Fruit fly (Drosophila melanogaster) whole organism, embryonic: Measurements from ENCODE around the gene CG18130.

Experiments used
- BEAF-32 ChIP-seq: fragments of 200-800 bp; sonication (Bioruptor generic); optimal IDR thresholded peaks from 3 replicates; lab custom pipeline; 2017; ENCODE audit warnings: missing biosample characterization, missing genetic modification characterization, mild to moderate bottlenecking, moderate library complexity, missing genetic modification reagents
- Bgb ChIP-seq: fragments of 200-800 bp; sonication (Bioruptor generic); IDR thresholded peaks from 2 replicates; pipeline ENCODE4 v1.3.6; 2022; ENCODE audit warnings: missing biosample characterization, missing genetic modification characterization; ENCODE audit not compliant: partially characterized antibody
- C15 ChIP-seq: fragments of 200-800 bp; sonication (Bioruptor generic); IDR thresholded peaks from 3 replicates; pipeline ENCODE4 v1.3.6; 2022; ENCODE audit warnings: missing biosample characterization, missing genetic modification characterization
- CG10147 ChIP-seq: fragments of 200-800 bp; sonication (Bioruptor generic); optimal IDR thresholded peaks from 2 replicates; lab custom pipeline; 2019; ENCODE audit warnings: missing biosample characterization, mild to moderate bottlenecking, missing genetic modification characterization, moderate library complexity
- CG1024 ChIP-seq: fragments of 200-800 bp; sonication (Bioruptor generic); IDR thresholded peaks from 2 replicates; pipeline ENCODE4 v1.3.6; 2022; ENCODE audit warnings: missing biosample characterization, missing genetic modification characterization
- CG12219 ChIP-seq: fragments of 200-800 bp; sonication (Bioruptor generic); optimal IDR thresholded peaks from 3 replicates; lab custom pipeline; 2018; ENCODE audit warnings: missing biosample characterization, mild to moderate bottlenecking, missing genetic modification characterization
- CG12391 ChIP-seq: fragments of 200-800 bp; sonication (Bioruptor generic); optimal IDR thresholded peaks from 3 replicates; lab custom pipeline; 2018; ENCODE audit warnings: missing biosample characterization, mild to moderate bottlenecking, missing genetic modification characterization, moderate library complexity
- CG13624 ChIP-seq: fragments of 200-800 bp; sonication (Bioruptor generic); optimal IDR thresholded peaks from 2 replicates; lab custom pipeline; 2016; ENCODE audit warnings: missing biosample characterization, missing genetic modification characterization
- CG13894 ChIP-seq: fragments of 200-800 bp; sonication (Bioruptor generic); optimal IDR thresholded peaks from 3 replicates; lab custom pipeline; 2018; ENCODE audit warnings: missing biosample characterization, mild to moderate bottlenecking, missing genetic modification characterization, moderate library complexity
- CG14710 ChIP-seq: fragments of 200-800 bp; sonication (Bioruptor generic); optimal IDR thresholded peaks from 3 replicates; lab custom pipeline; 2019; ENCODE audit warnings: missing biosample characterization, mild to moderate bottlenecking, missing genetic modification characterization, moderate library complexity
- CG14860 ChIP-seq: fragments of 200-800 bp; sonication (Bioruptor generic); IDR thresholded peaks from 3 replicates; pipeline ENCODE4 v1.3.6; 2022; ENCODE audit warnings: missing biosample characterization, missing genetic modification characterization; ENCODE audit not compliant: partially characterized antibody
- CG15601 ChIP-seq: fragments of 200-800 bp; sonication (Bioruptor generic); optimal IDR thresholded peaks from 3 replicates; lab custom pipeline; 2019; ENCODE audit warnings: missing biosample characterization, mild to moderate bottlenecking, missing genetic modification characterization, moderate library complexity
- CG16813 ChIP-seq: fragments of 200-800 bp; sonication (Bioruptor generic); IDR thresholded peaks from 3 replicates; pipeline ENCODE4 v1.3.6; 2022; ENCODE audit warnings: missing biosample characterization, missing genetic modification characterization; ENCODE audit not compliant: partially characterized antibody
- CG17359 ChIP-seq: fragments of 200-800 bp; sonication (Bioruptor generic); optimal IDR thresholded peaks from 3 replicates; lab custom pipeline; 2018; ENCODE audit warnings: missing biosample characterization, mild to moderate bottlenecking, missing genetic modification characterization, moderate library complexity
- CG17612 ChIP-seq: fragments of 200-800 bp; sonication (Bioruptor generic); IDR thresholded peaks from 2 replicates; pipeline ENCODE4 v1.3.6; 2022; ENCODE audit warnings: missing biosample characterization, missing genetic modification characterization
- CG18011 ChIP-seq: fragments of 200-800 bp; sonication (Bioruptor generic); optimal IDR thresholded peaks from 2 replicates; lab custom pipeline; 2017; ENCODE audit warnings: missing biosample characterization, missing genetic modification characterization, mild to moderate bottlenecking, moderate library complexity, missing genotype
- CG2712 ChIP-seq: fragments of 200-800 bp; optimal IDR thresholded peaks from 3 replicates; lab custom pipeline; 2019; ENCODE audit warnings: missing biosample characterization, mild to moderate bottlenecking, missing genetic modification characterization, moderate library complexity
- CG34224 ChIP-seq: fragments of 200-800 bp; sonication (Bioruptor generic); IDR thresholded peaks from 3 replicates; pipeline ENCODE4 v1.3.6; 2022; ENCODE audit warnings: missing biosample characterization, missing genetic modification characterization; ENCODE audit not compliant: partially characterized antibody
- CG3847 ChIP-seq: fragments of 200-800 bp; sonication (Bioruptor generic); IDR thresholded peaks from 2 replicates; pipeline ENCODE4 v1.3.6; 2022; ENCODE audit warnings: missing biosample characterization, missing genetic modification characterization
- CG7963 ChIP-seq: fragments of 200-800 bp; sonication (Bioruptor generic); IDR thresholded peaks from 3 replicates; pipeline ENCODE4 v1.3.6; 2022; ENCODE audit warnings: missing biosample characterization, missing genetic modification characterization; ENCODE audit not compliant: partially characterized antibody
- CG8290 ChIP-seq, 3 experiments: fragments of 200-800 bp; sonication (Bioruptor generic); optimal IDR thresholded peaks; 2 replicates each; lab custom pipeline; 2016 to 2019; ENCODE audit warnings: missing biosample characterization in 3 of 3, missing genetic modification characterization in 3 of 3, mild to moderate bottlenecking in 2 of 3, moderate library complexity in 1 of 3
- CG9797 ChIP-seq: fragments of 200-800 bp; sonication (Bioruptor generic); optimal IDR thresholded peaks from 3 replicates; lab custom pipeline; 2018; ENCODE audit warnings: missing biosample characterization, mild to moderate bottlenecking, missing genetic modification characterization
- CoRest ChIP-seq: fragments of 200-800 bp; sonication (Bioruptor generic); optimal IDR thresholded peaks from 3 replicates; lab custom pipeline; 2018; ENCODE audit warnings: missing biosample characterization, mild to moderate bottlenecking, missing genetic modification characterization, moderate library complexity
- Dbx ChIP-seq: fragments of 200-800 bp; sonication (Bioruptor generic); IDR thresholded peaks from 3 replicates; pipeline ENCODE4 v1.3.6; 2022; ENCODE audit warnings: missing biosample characterization, missing genetic modification characterization
- Dll ChIP-seq: fragments of 200-800 bp; sonication (Bioruptor generic); IDR thresholded peaks from 4 replicates; pipeline ENCODE4 v1.3.6; 2022; ENCODE audit warnings: missing biosample characterization, missing genetic modification characterization; ENCODE audit not compliant: partially characterized antibody
- ERR ChIP-seq: fragments of 200-800 bp; sonication (Bioruptor generic); optimal IDR thresholded peaks from 2 replicates; lab custom pipeline; 2016; ENCODE audit warnings: missing biosample characterization, missing genetic modification characterization
- HLH4C ChIP-seq: fragments of 200-800 bp; sonication (Bioruptor generic); IDR thresholded peaks from 3 replicates; pipeline ENCODE4 v1.3.6; 2022; ENCODE audit warnings: missing biosample characterization, missing genetic modification characterization; ENCODE audit not compliant: partially characterized antibody
- HmgZ ChIP-seq: fragments of 200-800 bp; sonication (Bioruptor generic); optimal IDR thresholded peaks from 2 replicates; lab custom pipeline; 2018; ENCODE audit warnings: missing biosample characterization, mild to moderate bottlenecking, missing genetic modification characterization
- Scr ChIP-seq: fragments of 200-800 bp; sonication (Bioruptor generic); IDR thresholded peaks from 2 replicates; pipeline ENCODE4 v1.3.6; 2022; ENCODE audit warnings: missing biosample characterization, missing genetic modification characterization; ENCODE audit not compliant: partially characterized antibody
- bbx ChIP-seq: fragments of 200-800 bp; sonication (Bioruptor generic); IDR thresholded peaks from 2 replicates; pipeline ENCODE4 v1.3.6; 2022; ENCODE audit warnings: missing biosample characterization, missing genetic modification characterization; ENCODE audit not compliant: partially characterized antibody
- da ChIP-seq: fragments of 200-800 bp; sonication (Bioruptor generic); optimal IDR thresholded peaks from 2 replicates; lab custom pipeline; 2016; ENCODE audit warnings: missing biosample characterization, missing genetic modification characterization
- dysf ChIP-seq: fragments of 200-800 bp; sonication (Bioruptor generic); IDR thresholded peaks from 3 replicates; pipeline ENCODE4 v1.3.6; 2022; ENCODE audit warnings: missing biosample characterization, missing genetic modification characterization
- hkb ChIP-seq, 2 experiments: fragments of 200-800 bp in 1 of 2; fragments of >200 bp in 1 of 2; sonication (Bioruptor generic) in 1 of 2; IDR thresholded peaks in 1 of 2; optimal IDR thresholded peaks in 1 of 2; 2 replicates each; pipeline versions ENCODE4 v1.3.6 to Lab custom; 2017 to 2022; ENCODE audit warnings: missing biosample characterization in 1 of 2, missing genetic modification characterization in 1 of 2
- lab ChIP-seq: fragments of 200-800 bp; sonication (Bioruptor generic); optimal IDR thresholded peaks from 3 replicates; lab custom pipeline; 2017; ENCODE audit warnings: missing biosample characterization, missing genetic modification characterization, mild to moderate bottlenecking, moderate library complexity, missing genetic modification reagents
- nerfin-2 ChIP-seq: fragments of 200-800 bp; sonication (Bioruptor generic); IDR thresholded peaks from 2 replicates; pipeline ENCODE4 v1.3.6; 2022; ENCODE audit warnings: missing biosample characterization, missing genetic modification characterization; ENCODE audit not compliant: partially characterized antibody
- row ChIP-seq: fragments of 200-800 bp; sonication (Bioruptor generic); IDR thresholded peaks from 3 replicates; pipeline ENCODE4 v1.3.6; 2022; ENCODE audit warnings: missing biosample characterization, missing genetic modification characterization
- sens ChIP-seq: fragments of 200-800 bp; sonication (Bioruptor generic); peaks from one replicate; lab custom pipeline; 2016; ENCODE audit warnings: missing biosample characterization, missing genetic modification characterization
- so ChIP-seq: fragments of 200-800 bp; sonication (Bioruptor generic); IDR thresholded peaks from 3 replicates; pipeline ENCODE4 v1.3.6; 2022; ENCODE audit warnings: missing biosample characterization, missing genetic modification characterization
- tna ChIP-seq: fragments of 200-800 bp; sonication (Bioruptor generic); IDR thresholded peaks from 2 replicates; pipeline ENCODE4 v1.3.6; 2022; ENCODE audit warnings: missing biosample characterization, missing genetic modification characterization; ENCODE audit not compliant: partially characterized antibody
- zf30C ChIP-seq: fragments of 200-800 bp; sonication (Bioruptor generic); optimal IDR thresholded peaks from 3 replicates; lab custom pipeline; 2018; ENCODE audit warnings: missing biosample characterization, mild to moderate bottlenecking, missing genetic modification characterization

CG18130 gene

DNA sequence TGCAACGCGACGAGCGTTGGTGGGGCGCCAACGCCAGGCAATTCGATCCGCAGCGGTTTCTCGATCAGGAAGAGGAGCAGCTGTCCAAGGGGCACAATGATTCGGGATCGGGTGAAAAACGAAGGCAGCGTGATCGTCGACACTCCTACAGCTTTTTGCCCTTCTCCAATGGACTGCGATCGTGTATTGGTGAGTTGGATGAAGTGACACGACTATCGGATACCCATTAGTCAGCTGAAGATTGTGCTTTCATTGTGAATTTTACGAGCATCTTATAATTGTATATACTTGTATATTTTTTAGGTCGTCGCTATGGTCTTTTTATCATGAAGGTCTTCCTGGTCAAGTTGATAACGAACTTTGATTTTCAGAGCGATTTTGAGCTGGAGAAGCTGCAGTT is 42.1 kb upstream of the CG18130 start:
- no peak for TF ChIP-seq ERR (GFP tag; lab: Kevin White, UChicago)
- TF ChIP-seq Scr = 0 out of 2 replicates have a peak, but pooled peaks have one; percentile 24
- TF ChIP-seq CG13894 (tag; lab: Kevin White, UChicago) = no peak
- peak; percentile 42; the same call in 2 of the 3 replicates for TF ChIP-seq CG16813 (GFP tag; lab: Robert Waterston, UW)
- TF ChIP-seq nerfin-2 (GFP tag; lab: Robert Waterston, UW) = peak; percentile 62
- 0 out of 3 replicates have a peak, but pooled peaks have one; percentile 44 for TF ChIP-seq CG7963
- TF ChIP-seq so (GFP tag; lab: Robert Waterston, UW) = no peak
- TF ChIP-seq CG18011 (GFP tag; lab: Kevin White, UChicago) = no peak
- TF ChIP-seq HLH4C (GFP tag; lab: Robert Waterston, UW) = peak; percentile 73
- 0 out of 2 replicates have a peak, but pooled peaks have one; percentile 28 for TF ChIP-seq Bgb (GFP tag; lab: Robert Waterston, UW)
- TF ChIP-seq CG9797 = no peak
- TF ChIP-seq lab = no peak
- TF ChIP-seq CoRest (tag; lab: Kevin White, UChicago) = no peak
- TF ChIP-seq Dll (GFP tag; lab: Robert Waterston, UW) = 0 out of 4 replicates have a peak, but pooled peaks have one; percentile 22
- no peak for TF ChIP-seq zf30C (GFP tag; lab: Kevin White, UChicago)
- TF ChIP-seq tna (GFP tag; lab: Robert Waterston, UW) = peak; percentile 66; the same call in 1 of the 2 replicates
- peak; percentile 53; the same call in 1 of the 3 replicates for TF ChIP-seq CG14860 (GFP tag; lab: Robert Waterston, UW)
- no peak for TF ChIP-seq CG15601 (tag; lab: Kevin White, UChicago)
- no peak for TF ChIP-seq da (GFP tag; lab: Kevin White, UChicago)
- no peak for TF ChIP-seq CG10147 (GFP tag; lab: Kevin White, UChicago)
- TF ChIP-seq, all 482 proteins: peak for 9

DNA sequence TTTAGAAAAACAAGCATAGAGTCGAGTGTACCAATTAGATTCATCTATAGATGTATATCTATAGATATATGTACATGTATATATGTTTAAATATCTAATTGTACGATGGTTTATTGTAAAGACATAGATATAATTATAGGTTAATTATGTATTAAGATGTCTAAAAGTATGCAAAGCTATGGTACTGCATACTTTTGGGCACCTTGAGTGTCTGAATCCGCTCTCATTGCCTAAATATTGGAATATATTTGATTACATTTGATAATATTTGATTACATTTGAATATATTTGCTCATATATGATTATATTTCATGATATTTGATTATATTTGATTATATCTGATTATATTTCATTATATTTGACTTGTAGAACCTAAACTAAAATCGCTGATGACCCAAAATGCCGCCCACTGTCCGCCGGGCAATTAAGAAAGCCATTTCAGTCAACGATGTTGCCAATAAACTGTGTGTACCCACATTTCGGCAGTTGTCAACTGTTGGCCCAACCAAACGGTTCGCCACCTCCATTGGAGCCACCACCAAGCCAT is 39.6 kb upstream of the CG18130 start, which contains the start of gene Cyp318a1:
Cyp318a1 (plus strand) TSS at position 497 of the 547 bp plus-strand sequence.
- TF ChIP-seq CG8290 (GFP tag; optimal IDR thresholded peaks at IDR 0.05; lab: Kevin White, UChicago) = peak; percentile 78
- peak in 1 of 2 experiments; percentile 84 for TF ChIP-seq CG8290 (tag; optimal IDR thresholded peaks at IDR 0.05; lab: Kevin White, UChicago)
- TF ChIP-seq CG17612 (GFP tag; lab: Robert Waterston, UW) = peak; percentile 65; the same call in 1 of the 2 replicates
- no peak for TF ChIP-seq CG12219

DNA sequence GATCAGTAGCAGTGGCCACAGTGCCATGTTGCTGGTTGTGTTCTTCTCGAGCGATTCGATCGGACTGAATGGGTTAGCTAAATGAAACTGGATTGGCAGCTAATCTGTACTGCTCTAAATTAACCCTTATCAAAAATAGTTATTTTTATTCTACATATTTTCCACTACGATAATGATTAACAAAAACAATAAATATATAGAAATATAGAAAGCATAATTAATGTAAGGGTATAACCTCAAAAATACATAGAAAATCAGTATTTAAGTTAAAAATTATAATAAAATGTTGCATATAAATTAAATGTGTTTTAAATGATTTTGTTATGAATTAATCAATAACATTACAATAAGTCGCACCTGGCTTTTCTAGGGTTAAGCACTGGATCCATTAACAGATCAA is 38.8 kb upstream of the CG18130 start, which contains the start of gene Cyp311a1:
Cyp311a1 (minus strand) TSS at position 66 of the 400 bp plus-strand sequence.
- TF ChIP-seq row (GFP tag; lab: Robert Waterston, UW) (peak; percentile 17; the same call in 1 of the 3 replicates), CG17359 (no peak)

DNA sequence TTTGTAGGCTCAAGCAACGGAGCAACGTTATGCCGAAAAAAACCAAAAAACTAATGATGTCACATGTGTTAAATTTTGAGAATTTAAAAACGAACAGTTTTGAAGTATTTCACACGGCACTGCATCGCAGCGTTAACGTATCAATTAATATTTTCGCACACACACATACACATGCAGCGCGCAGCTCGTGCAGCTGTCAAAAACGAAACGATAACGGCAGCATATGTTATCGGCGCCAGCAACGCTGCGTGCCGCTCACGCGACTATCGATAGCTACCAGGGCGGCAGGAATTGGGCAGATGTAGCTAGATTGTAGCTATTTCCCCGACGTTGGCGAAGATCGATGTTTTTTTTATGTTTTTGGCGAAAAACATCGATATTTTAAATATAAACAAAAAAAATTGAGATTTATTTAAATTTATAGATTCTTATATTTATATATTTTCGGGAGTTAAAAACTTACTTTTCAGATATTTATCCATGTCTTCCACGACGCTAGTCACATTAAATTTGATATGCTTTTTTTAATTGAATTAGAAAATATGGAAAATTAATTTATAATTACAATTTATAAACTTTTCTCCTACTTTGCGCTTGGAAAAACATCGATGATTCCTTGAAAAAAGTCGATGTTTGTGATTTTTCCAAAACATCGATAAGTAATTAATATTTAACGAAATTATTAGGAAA is 36.4 kb upstream of the CG18130 start, which contains the start of gene Usp7:
Usp7 (minus strand) TSS at position 208 of the 690 bp plus-strand sequence.
- peak; percentile 29 for TF ChIP-seq CG13624 (GFP tag; lab: Kevin White, UChicago)
- peak; percentile 14 for TF ChIP-seq HmgZ (tag; lab: Kevin White, UChicago)
- peak; percentile 72 for TF ChIP-seq sens (GFP tag; lab: Kevin White, UChicago)
- TF ChIP-seq CG15601 (tag; lab: Kevin White, UChicago) = peak; percentile 52
- TF ChIP-seq Scr = peak; percentile 91
- TF ChIP-seq Dbx = peak; percentile 58; the same call in 1 of the 3 replicates
- peak; percentile 56 for TF ChIP-seq CG14710
- peak; percentile 46 for TF ChIP-seq CG12391
- TF ChIP-seq C15 = no peak
- peak; percentile 91 for TF ChIP-seq CG34224
- peak; percentile 6; the same call in 1 of the 3 replicates for TF ChIP-seq dysf (GFP tag; lab: Robert Waterston, UW)
- peak; percentile 97 for TF ChIP-seq bbx
- TF ChIP-seq CG1024 (GFP tag; lab: Robert Waterston, UW) = 0 out of 2 replicates have a peak, but pooled peaks have one; percentile 13
- peak; percentile 48 for TF ChIP-seq CG2712
- no peak for TF ChIP-seq hkb (optimal IDR thresholded peaks at IDR 0.05; lab: Kevin White, UChicago)
- 0 out of 2 replicates have a peak, but pooled peaks have one; percentile 13 for TF ChIP-seq hkb (GFP tag; IDR thresholded peaks at IDR 0.05; lab: Robert Waterston, UW)
- TF ChIP-seq CG3847 = peak; percentile 47; the same call in 1 of the 2 replicates
- peak; percentile 91 for TF ChIP-seq BEAF-32 (GFP tag; lab: Kevin White, UChicago)
